Fruit fly (Drosophila melanogaster): ENCODE results near the gene MED17.
A peak's percentile ranks its signal among the peaks of the same experiment; 100 is the strongest.

MED17 gene

DNA sequence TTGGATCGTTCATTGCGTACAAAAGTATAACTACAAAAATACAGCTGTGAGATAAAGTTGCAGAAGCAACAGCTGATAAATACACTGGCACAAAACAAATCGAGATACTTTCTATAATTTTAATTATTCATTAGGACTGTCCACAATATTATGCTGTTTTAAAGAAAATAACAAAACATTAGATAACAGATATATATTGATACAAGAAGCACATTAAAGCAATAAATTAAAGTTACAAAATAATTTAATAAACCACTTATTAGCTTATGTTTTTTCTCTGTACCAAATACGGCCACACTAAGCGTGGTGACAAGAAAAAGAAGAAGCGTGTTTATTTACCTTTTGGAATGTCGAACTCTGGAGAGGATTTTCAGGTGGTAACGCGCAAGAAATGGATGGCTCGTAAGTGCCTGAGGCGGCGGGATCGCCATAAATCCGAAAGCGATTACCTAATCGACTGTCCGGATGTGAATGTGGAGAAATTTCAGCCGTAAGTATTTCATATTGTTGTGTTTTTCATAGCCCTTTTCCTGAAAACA, 31.4 kb downstream of the MED17 start, which contains the start of the genes CG7988 and CG7183 (continued):
- peak; percentile 87 for TF ChIP-seq Mes4 (GFP tag; optimal IDR thresholded peaks at IDR 0.05)
- TF ChIP-seq CG17802 (tag; optimal IDR thresholded peaks at IDR 0.05): peak; percentile 86
- TF ChIP-seq dan (GFP tag; IDR thresholded peaks at IDR 0.05): peak; percentile 95
- TF ChIP-seq psq (GFP tag; optimal IDR thresholded peaks at IDR 0.05): peak; percentile 92
- TF ChIP-seq knrl (GFP tag; IDR thresholded peaks at IDR 0.05; ENCODE audit: partially characterized antibody): no peak; the same call in 2 of the 3 replicates
- TF ChIP-seq CG34376 (GFP tag; optimal IDR thresholded peaks at IDR 0.05): peak; percentile 88
- TF ChIP-seq Dp (GFP tag; optimal IDR thresholded peaks at IDR 0.05): peak; percentile 22
- TF ChIP-seq bigmax (GFP tag; optimal IDR thresholded peaks at IDR 0.05): peak; percentile 29
- peak; percentile 90 for TF ChIP-seq CG2116 (GFP tag; optimal IDR thresholded peaks at IDR 0.05)
- TF ChIP-seq HmgZ (tag; optimal IDR thresholded peaks at IDR 0.05): peak; percentile 97
- TF ChIP-seq Dref (GFP tag; IDR thresholded peaks at IDR 0.05): peak; percentile 38; the same call in 1 of the 2 replicates
- TF ChIP-seq CG4282 (GFP tag; optimal IDR thresholded peaks at IDR 0.05): peak; percentile 70
- TF ChIP-seq B-H2 (GFP tag; optimal IDR thresholded peaks at IDR 0.05): peak; percentile 96
- TF ChIP-seq Hr3 (GFP tag; optimal IDR thresholded peaks at IDR 0.05): peak; percentile 99
- peak; percentile 88 for TF ChIP-seq repo (GFP tag; optimal IDR thresholded peaks at IDR 0.05)
- TF ChIP-seq CG15479 (GFP tag; optimal IDR thresholded peaks at IDR 0.05): peak; percentile 79
- peak; percentile 73 for TF ChIP-seq CG10274 (GFP tag; optimal IDR thresholded peaks at IDR 0.05)
- peak; percentile 83; the same call in 1 of the 2 replicates for TF ChIP-seq Doc2 (GFP tag; IDR thresholded peaks at IDR 0.05)
- TF ChIP-seq phol (tag; optimal IDR thresholded peaks at IDR 0.05): peak; percentile 98
- TF ChIP-seq MBD-R2 (GFP tag; IDR thresholded peaks at IDR 0.05): peak; percentile 99
- peak; percentile 98 for TF ChIP-seq Spps (tag; optimal IDR thresholded peaks at IDR 0.05)
- peak; percentile 83 for TF ChIP-seq E2f2 (GFP tag; IDR thresholded peaks at IDR 0.05)
- peak; percentile 97 for TF ChIP-seq Ets65A (GFP tag)
- peak; percentile 82 for TF ChIP-seq her (GFP tag; optimal IDR thresholded peaks at IDR 0.05)
- peak; percentile 90 for TF ChIP-seq tup (GFP tag; optimal IDR thresholded peaks at IDR 0.05)
- TF ChIP-seq CG13424 (tag; optimal IDR thresholded peaks at IDR 0.05): peak; percentile 99
- TF ChIP-seq wdn (GFP tag; IDR thresholded peaks at IDR 0.05): peak; percentile 96
- peak; percentile 95 for TF ChIP-seq Hmx (GFP tag; optimal IDR thresholded peaks at IDR 0.05)
- TF ChIP-seq Lim3 (GFP tag; IDR thresholded peaks at IDR 0.05): peak; percentile 94
- peak; percentile 92 for TF ChIP-seq Taf1 (GFP tag; IDR thresholded peaks at IDR 0.05)
- peak; percentile 96 for TF ChIP-seq lab (GFP tag; optimal IDR thresholded peaks at IDR 0.05)
- no peak for TF ChIP-seq cg (GFP tag; optimal IDR thresholded peaks at IDR 0.05)
- TF ChIP-seq CG8924 (tag; optimal IDR thresholded peaks at IDR 0.05): peak; percentile 98
- TF ChIP-seq chinmo (GFP tag; IDR thresholded peaks at IDR 0.05; ENCODE audit: partially characterized antibody): no peak
- TF ChIP-seq CG14965 (GFP tag; optimal IDR thresholded peaks at IDR 0.05; ENCODE audit: borderline replicate concordance): peak; percentile 43
- TF ChIP-seq CG4424 (GFP tag; optimal IDR thresholded peaks at IDR 0.05): peak; percentile 98
- no peak for TF ChIP-seq amos (GFP tag; IDR thresholded peaks at IDR 0.05; ENCODE audit: partially characterized antibody)
- peak; percentile 89 for TF ChIP-seq eyg (GFP tag; optimal IDR thresholded peaks at IDR 0.05)
- TF ChIP-seq Ptx1 (GFP tag; IDR thresholded peaks at IDR 0.05): peak; percentile 100
- TF ChIP-seq unc-4 (GFP tag; IDR thresholded peaks at IDR 0.05; ENCODE audit: partially characterized antibody): peak; percentile 20; the same call in 1 of the 2 replicates
- TF ChIP-seq chm (GFP tag; IDR thresholded peaks at IDR 0.05): peak; percentile 97
- peak; percentile 96 for TF ChIP-seq CG18764 (GFP tag; optimal IDR thresholded peaks at IDR 0.05)
- TF ChIP-seq CG14667 (GFP tag; IDR thresholded peaks at IDR 0.05): peak; percentile 99
- peak; percentile 99 for TF ChIP-seq H2.0 (GFP tag; IDR thresholded peaks at IDR 0.05)
- TF ChIP-seq CG4707 (GFP tag; optimal IDR thresholded peaks at IDR 0.05): peak; percentile 89
- TF ChIP-seq Usf (GFP tag; optimal IDR thresholded peaks at IDR 0.05): peak; percentile 94
- peak; percentile 97 for TF ChIP-seq so (GFP tag; IDR thresholded peaks at IDR 0.05)
- no peak for TF ChIP-seq inv (GFP tag; IDR thresholded peaks at IDR 0.05; ENCODE audit: partially characterized antibody)
- peak; percentile 97 for TF ChIP-seq CG33557 (GFP tag; optimal IDR thresholded peaks at IDR 0.05)
- peak; percentile 98 for TF ChIP-seq CG10979 (tag; optimal IDR thresholded peaks at IDR 0.05)
